Fruit fly (Drosophila melanogaster) ovary, adult (tissue): Measurements from ENCODE around the gene CG4983.

Experiments used
- CG17801 ChIP-seq: fragments of 200-800 bp; optimal IDR thresholded peaks from 2 replicates; lab custom pipeline; 2019; ENCODE audit warnings: missing biosample characterization, mild to moderate bottlenecking, missing genetic modification characterization, moderate library complexity; ENCODE audit not compliant: partially characterized antibody

The CG4983 gene

dm6 chr2L:11651910-11652498 is at the start of gene CG4983, which contains the start of gene CG12307:
CG4983 (plus strand) TSS chr2L:11652448.
CG12307 (minus strand) TSS chr2L:11652010.
- no peak for TF ChIP-seq CG17801 (GFP tag; lab: Kevin White, UChicago)

- TF ChIP-seq CG17801 (GFP tag; lab: Kevin White, UChicago) = no peak
Observed at dm6 chr2L:11611672-11612071, 40.6 kb upstream of the CG4983 start, which contains the start of gene spag4. spag4 (minus strand) TSS chr2L:11611772.

- no peak for TF ChIP-seq CG17801 (GFP tag; lab: Kevin White, UChicago)
Observed at dm6 chr2L:11624190-11624589, 28.1 kb upstream of the CG4983 start.

- no peak for TF ChIP-seq CG17801 (GFP tag; lab: Kevin White, UChicago)
Observed at dm6 chr2L:11628292-11628691, 24.0 kb upstream of the CG4983 start.

dm6 chr2L:11648739-11649138 is 3.5 kb upstream of the CG4983 start, which contains the start of gene CG6614:
CG6614 (minus strand) TSS chr2L:11648839.
- TF ChIP-seq CG17801 (GFP tag; lab: Kevin White, UChicago) = no peak

dm6 chr2L:11657110-11657509 is 4.9 kb downstream of the CG4983 start, which contains the start of gene CG43167:
CG43167 (plus strand) TSS chr2L:11657410.
- TF ChIP-seq CG17801 (GFP tag; lab: Kevin White, UChicago) = no peak

dm6 chr2L:11662959-11663358 is 10.7 kb downstream of the CG4983 start, which contains the start of gene CG44477:
CG44477 (plus strand) TSS chr2L:11663259.
- TF ChIP-seq CG17801 (GFP tag; lab: Kevin White, UChicago) = no peak

- TF ChIP-seq CG17801 (GFP tag; lab: Kevin White, UChicago) = no peak
Observed at dm6 chr2L:11694504-11694903, 42.3 kb downstream of the CG4983 start, which contains the start of gene CG4988. CG4988 (plus strand) TSS chr2L:11694804.

- no peak for TF ChIP-seq CG17801 (GFP tag; lab: Kevin White, UChicago)
Observed at dm6 chr2L:11701819-11702218, 49.6 kb downstream of the CG4983 start.
